In the genomic region with DNA sequence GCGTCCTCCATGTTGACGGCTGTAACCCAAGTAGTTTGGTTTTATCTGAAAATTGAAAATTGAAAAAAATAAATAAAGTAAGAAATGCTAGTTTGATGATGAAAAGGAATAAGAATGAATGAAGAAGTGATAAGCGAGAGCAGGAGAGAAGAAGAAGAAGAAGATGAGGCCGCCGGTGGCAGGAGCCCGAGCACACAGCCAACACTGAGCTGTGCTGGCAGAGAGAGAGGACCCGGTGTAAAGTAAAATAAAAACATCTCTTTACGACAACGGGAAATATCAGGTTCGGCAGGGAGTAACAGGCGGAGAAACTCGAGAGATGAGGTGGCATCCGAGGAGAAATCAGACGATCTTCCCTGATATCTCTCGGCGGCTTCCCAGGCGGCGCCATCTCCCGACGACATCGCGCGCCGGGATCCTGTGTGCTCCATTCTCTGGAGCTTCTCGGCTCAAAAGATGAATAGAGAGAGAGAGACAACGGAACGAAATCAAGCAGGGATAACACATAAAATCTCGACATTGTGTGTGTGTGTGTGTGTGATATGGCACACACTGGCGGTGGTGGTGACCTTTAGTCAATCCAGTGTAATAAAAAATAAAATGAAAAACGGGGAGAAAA, we compare ENCODE assay signal across 3 worm cellular contexts.
A peak's percentile ranks its signal among the peaks of the same experiment; 100 is the strongest.
TF ChIP-seq lines count a peak whose summit lies in the region.

A gene (minus strand): TSS at position 51 of the 619 bp plus-strand sequence.

TF ChIP-seq in whole organism, L1 larva, 84 proteins besides CTCF, POLR2A, EP300 and RAD21 (continued from another document and continues in another):
- TF ChIP-seq lir-3 (tag; optimal IDR thresholded peaks at IDR 0.05; lab: Kevin White, UChicago; ENCODE audit: poor library complexity) (no peak), unc-30 (tag; optimal IDR thresholded peaks at IDR 0.05; lab: Kevin White, UChicago) (no peak), Y116A8C.19 (tag; optimal IDR thresholded peaks at IDR 0.05; lab: Kevin White, UChicago; ENCODE audit: borderline replicate concordance) (no peak), sptf-1 (tag; optimal IDR thresholded peaks at IDR 0.05; lab: Kevin White, UChicago) (no peak), nhr-76 (tag; optimal IDR thresholded peaks at IDR 0.05; lab: Kevin White, UChicago) (no peak), unc-130 (tag; optimal IDR thresholded peaks at IDR 0.05; lab: Kevin White, UChicago) (no peak), vab-15 (tag; optimal IDR thresholded peaks at IDR 0.05; lab: Kevin White, UChicago) (no peak), dpl-1 (GFP tag; optimal IDR thresholded peaks at IDR 0.05; lab: Kevin White, UChicago) (no peak), ama-1 (optimal IDR thresholded peaks at IDR 0.05; lab: Kevin White, UChicago) (no peak), sup-37 (GFP tag; optimal IDR thresholded peaks at IDR 0.05; lab: Kevin White, UChicago) (no peak), swsn-7 (tag; optimal IDR thresholded peaks at IDR 0.05; lab: Kevin White, UChicago) (peak; percentile 21), mdl-1 (tag; optimal IDR thresholded peaks at IDR 0.05; lab: Kevin White, UChicago) (peak in 1 of 2 experiments; percentile 21), efl-1 (optimal IDR thresholded peaks at IDR 0.05; lab: Kevin White, UChicago) (no peak), efl-1 (GFP tag; optimal IDR thresholded peaks at IDR 0.05 in 1 of 2; lab: Kevin White, UChicago) (peak in 1 of 2 experiments; percentile 90), ceh-8 (GFP tag; optimal IDR thresholded peaks at IDR 0.05; lab: Kevin White, UChicago) (no peak), isw-1 (GFP tag; IDR thresholded peaks at IDR 0.05; lab: Robert Waterston, UW) (no peak), fkh-8 (tag; optimal IDR thresholded peaks at IDR 0.05; lab: Kevin White, UChicago) (no peak), aly-2 (tag; optimal IDR thresholded peaks at IDR 0.05; lab: Kevin White, UChicago) (no peak), hpl-2 (GFP tag; optimal IDR thresholded peaks at IDR 0.05; lab: Kevin White, UChicago) (no peak), ztf-4 (tag; optimal IDR thresholded peaks at IDR 0.05; lab: Kevin White, UChicago) (peak; percentile 53), nhr-84 (tag; optimal IDR thresholded peaks at IDR 0.05; lab: Kevin White, UChicago) (no peak), ces-1 (GFP tag; optimal IDR thresholded peaks at IDR 0.05; lab: Kevin White, UChicago) (no peak), alr-1 (tag; optimal IDR thresholded peaks at IDR 0.05; lab: Kevin White, UChicago; ENCODE audit: borderline replicate concordance) (no peak), lin-14 (GFP tag; optimal IDR thresholded peaks at IDR 0.05; lab: Kevin White, UChicago) (peak; percentile 75), pag-3 (tag; optimal IDR thresholded peaks at IDR 0.05; lab: Kevin White, UChicago; ENCODE audit: borderline replicate concordance, insufficient read depth) (peak; percentile 86), hlh-4 (tag; optimal IDR thresholded peaks at IDR 0.05; lab: Kevin White, UChicago) (no peak), lin-39 (tag; optimal IDR thresholded peaks at IDR 0.05; lab: Kevin White, UChicago) (peak; percentile 6), nhr-12 (tag; optimal IDR thresholded peaks at IDR 0.05; lab: Kevin White, UChicago) (no peak), unc-98 (GFP tag; IDR thresholded peaks at IDR 0.05; lab: Robert Waterston, UW) (0 out of 2 replicates have a peak, but pooled peaks have one; percentile 37), jun-1 (tag; optimal IDR thresholded peaks at IDR 0.05; lab: Kevin White, UChicago) (no peak), mab-9 (GFP tag; IDR thresholded peaks at IDR 0.05; lab: Robert Waterston, UW) (no peak), tlp-1 (tag; optimal IDR thresholded peaks at IDR 0.05; lab: Kevin White, UChicago) (no peak), efl-3 (GFP tag; optimal IDR thresholded peaks at IDR 0.05; lab: Kevin White, UChicago) (no peak), egl-13 (tag; optimal IDR thresholded peaks at IDR 0.05; lab: Kevin White, UChicago) (no peak), mep-1 (tag; optimal IDR thresholded peaks at IDR 0.05; lab: Kevin White, UChicago) (no peak), irx-1 (tag; optimal IDR thresholded peaks at IDR 0.05; lab: Kevin White, UChicago) (no peak), nhr-85 (tag; lab: Kevin White, UChicago) (no peak), F16B12.6 (tag; optimal IDR thresholded peaks at IDR 0.05; lab: Kevin White, UChicago) (no peak), fkh-10 (GFP tag; optimal IDR thresholded peaks at IDR 0.05; lab: Kevin White, UChicago) (no peak), ceh-88 (GFP tag; IDR thresholded peaks at IDR 0.05; lab: Robert Waterston, UW) (no peak), lin-13 (GFP tag; optimal IDR thresholded peaks at IDR 0.05; lab: Kevin White, UChicago) (no peak), unc-86 (tag; optimal IDR thresholded peaks at IDR 0.05; lab: Kevin White, UChicago) (no peak)

TF ChIP-seq in whole organism, L4 larva, 104 proteins besides CTCF, POLR2A, EP300 and RAD21 (continued from another document):
- TF ChIP-seq D1046.2 (GFP tag; IDR thresholded peaks at IDR 0.05; lab: Robert Waterston, UW) (0 out of 2 replicates have a peak, but pooled peaks have one; percentile 9), lim-7 (GFP tag; IDR thresholded peaks at IDR 0.05; lab: Robert Waterston, UW) (no peak), spr-3 (GFP tag; optimal IDR thresholded peaks at IDR 0.05; lab: Kevin White, UChicago) (no peak), nhr-111 (GFP tag; optimal IDR thresholded peaks at IDR 0.05; lab: Kevin White, UChicago) (no peak), ZK546.5 (tag; optimal IDR thresholded peaks at IDR 0.05; lab: Kevin White, UChicago) (no peak), nhr-6 (tag; optimal IDR thresholded peaks at IDR 0.05; lab: Kevin White, UChicago) (no peak), ceh-62 (tag; optimal IDR thresholded peaks at IDR 0.05; lab: Kevin White, UChicago) (no peak), nhr-102 (tag; optimal IDR thresholded peaks at IDR 0.05; lab: Kevin White, UChicago) (no peak), daf-8 (GFP tag; IDR thresholded peaks at IDR 0.05; lab: Robert Waterston, UW) (no peak), ceh-20 (GFP tag; IDR thresholded peaks at IDR 0.05; lab: Robert Waterston, UW) (no peak), snpc-1.2 (GFP tag; IDR thresholded peaks at IDR 0.05; lab: Robert Waterston, UW) (no peak), aha-1 (tag; lab: Kevin White, UChicago) (peak; percentile 75), tag-97 (GFP tag; IDR thresholded peaks at IDR 0.05; lab: Robert Waterston, UW) (no peak), ztf-7 (tag; optimal IDR thresholded peaks at IDR 0.05; lab: Kevin White, UChicago) (no peak), skn-1 (tag; optimal IDR thresholded peaks at IDR 0.05; lab: Kevin White, UChicago) (no peak), snpc-4 (tag; optimal IDR thresholded peaks at IDR 0.05; lab: Kevin White, UChicago) (no peak), set-16 (GFP tag; IDR thresholded peaks at IDR 0.05; lab: Robert Waterston, UW) (peak; percentile 89), vab-7 (GFP tag; IDR thresholded peaks at IDR 0.05; lab: Robert Waterston, UW) (no peak), nhr-25 (tag; optimal IDR thresholded peaks at IDR 0.05; lab: Kevin White, UChicago; ENCODE audit: borderline replicate concordance, insufficient read depth) (no peak), T26A8.4 (GFP tag; IDR thresholded peaks at IDR 0.05; lab: Robert Waterston, UW) (0 out of 2 replicates have a peak, but pooled peaks have one; percentile 13), nhr-28 (tag; optimal IDR thresholded peaks at IDR 0.05; lab: Kevin White, UChicago) (no peak), unc-130 (GFP tag; optimal IDR thresholded peaks at IDR 0.05; lab: Kevin White, UChicago) (no peak), unc-62 (GFP tag; optimal IDR thresholded peaks at IDR 0.05 in 1 of 2; lab: Kevin White, UChicago) (no peak), unc-62 (tag; optimal IDR thresholded peaks at IDR 0.05; lab: Kevin White, UChicago) (no peak), dmd-9 (GFP tag; IDR thresholded peaks at IDR 0.05; lab: Robert Waterston, UW) (0 out of 2 replicates have a peak, but pooled peaks have one; percentile 7), mxl-2 (GFP tag; conservative IDR thresholded peaks at IDR 0.05; lab: Robert Waterston, UW) (no peak), daf-16 (GFP tag; optimal IDR thresholded peaks at IDR 0.05; lab: Kevin White, UChicago) (peak in 1 of 2 experiments; percentile 20), daf-16 (tag; optimal IDR thresholded peaks at IDR 0.05; lab: Kevin White, UChicago) (no peak), madf-5 (GFP tag; IDR thresholded peaks at IDR 0.05; lab: Robert Waterston, UW) (0 out of 4 replicates have a peak, but pooled peaks of 1 of the 2 experiments have one; percentile 61), ama-1 (optimal IDR thresholded peaks at IDR 0.05; lab: Kevin White, UChicago) (no peak), nhr-10 (tag; optimal IDR thresholded peaks at IDR 0.05; lab: Kevin White, UChicago) (no peak), zag-1 (tag; optimal IDR thresholded peaks at IDR 0.05; lab: Kevin White, UChicago) (no peak), lir-3 (tag; optimal IDR thresholded peaks at IDR 0.05; lab: Kevin White, UChicago) (no peak), ceh-82 (tag; optimal IDR thresholded peaks at IDR 0.05; lab: Kevin White, UChicago) (no peak), mxl-3 (GFP tag; optimal IDR thresholded peaks at IDR 0.05; lab: Kevin White, UChicago) (no peak), ZK337.2 (GFP tag; IDR thresholded peaks at IDR 0.05; lab: Robert Waterston, UW) (no peak), gei-8 (GFP tag; optimal IDR thresholded peaks at IDR 0.05; lab: Kevin White, UChicago) (no peak), Y75B8A.6 (GFP tag; IDR thresholded peaks at IDR 0.05; lab: Robert Waterston, UW) (no peak), dmd-6 (GFP tag; IDR thresholded peaks at IDR 0.05; lab: Robert Waterston, UW) (no peak)

TF ChIP-seq in whole organism, young adult, 124 proteins besides CTCF, POLR2A, EP300 and RAD21 (continued from another document):
- TF ChIP-seq mxl-1 (tag; optimal IDR thresholded peaks at IDR 0.05; lab: Kevin White, UChicago) (no peak), pha-4 (tag; optimal IDR thresholded peaks at IDR 0.05; lab: Kevin White, UChicago) (no peak), ceh-79 (tag; optimal IDR thresholded peaks at IDR 0.05; lab: Kevin White, UChicago) (peak; percentile 7), K12H6.12 (tag; optimal IDR thresholded peaks at IDR 0.05; lab: Kevin White, UChicago) (no peak), bed-1 (GFP tag; IDR thresholded peaks at IDR 0.05; lab: Robert Waterston, UW) (0 out of 2 replicates have a peak, but pooled peaks have one; percentile 17), nfyb-1 (GFP tag; IDR thresholded peaks at IDR 0.05; lab: Robert Waterston, UW) (no peak), hmg-20 (GFP tag; IDR thresholded peaks at IDR 0.05; lab: Robert Waterston, UW) (no peak), ekl-4 (GFP tag; IDR thresholded peaks at IDR 0.05; lab: Robert Waterston, UW) (no peak), K11D2.4 (GFP tag; IDR thresholded peaks at IDR 0.05; lab: Robert Waterston, UW) (no peak)
